Fruit fly (Drosophila melanogaster) whole organism, embryonic: ENCODE measurements around the gene par-6.

ENCODE experiments used
- BEAF-32 ChIP-seq: fragments of 200-800 bp; sonication (Bioruptor generic); optimal IDR thresholded peaks from 3 replicates; lab custom pipeline; 2017; ENCODE audit warnings: missing biosample characterization, missing genetic modification characterization, mild to moderate bottlenecking, moderate library complexity, missing genetic modification reagents
- CG11085 ChIP-seq: fragments of 200-800 bp; sonication (Bioruptor generic); IDR thresholded peaks from 2 replicates; pipeline ENCODE4 v1.3.6; 2022; ENCODE audit warnings: missing biosample characterization, missing genetic modification characterization
- CG13287 ChIP-seq: fragments of 200-800 bp; sonication (Bioruptor generic); IDR thresholded peaks from 2 replicates; pipeline ENCODE4 v1.3.6; 2022; ENCODE audit warnings: missing biosample characterization, missing genetic modification characterization; ENCODE audit not compliant: partially characterized antibody
- CG13894 ChIP-seq: fragments of 200-800 bp; sonication (Bioruptor generic); optimal IDR thresholded peaks from 3 replicates; lab custom pipeline; 2018; ENCODE audit warnings: missing biosample characterization, mild to moderate bottlenecking, missing genetic modification characterization, moderate library complexity
- CG14441 ChIP-seq: fragments of 200-800 bp; sonication (Bioruptor generic); IDR thresholded peaks from 2 replicates; pipeline ENCODE4 v1.3.6; 2022; ENCODE audit warnings: missing biosample characterization, missing genetic modification characterization
- CG15073 ChIP-seq: fragments of 200-800 bp; sonication (Bioruptor generic); optimal IDR thresholded peaks from 2 replicates; lab custom pipeline; 2016; ENCODE audit warnings: missing biosample characterization, missing genetic modification characterization
- CG17361 ChIP-seq: fragments of 200-800 bp; sonication (Bioruptor generic); IDR thresholded peaks from 3 replicates; pipeline ENCODE4 v1.3.6; 2022; ENCODE audit warnings: missing biosample characterization, missing genetic modification characterization
- CG2678 ChIP-seq: fragments of 200-800 bp; sonication (Bioruptor generic); optimal IDR thresholded peaks from 3 replicates; lab custom pipeline; 2019; ENCODE audit warnings: missing biosample characterization, mild to moderate bottlenecking, missing genetic modification characterization, moderate library complexity
- CG30431 ChIP-seq: fragments of 200-800 bp; sonication (Bioruptor generic); optimal IDR thresholded peaks from 2 replicates; lab custom pipeline; 2017; ENCODE audit warnings: missing biosample characterization, missing genetic modification characterization
- CG32772 ChIP-seq: fragments of 200-800 bp; sonication (Bioruptor generic); IDR thresholded peaks from 2 replicates; pipeline ENCODE4 v1.3.6; 2022; ENCODE audit warnings: missing biosample characterization, missing genetic modification characterization
- CG4328 ChIP-seq: fragments of 200-800 bp; sonication (Bioruptor generic); optimal IDR thresholded peaks from 3 replicates; lab custom pipeline; 2017; ENCODE audit warnings: missing biosample characterization, missing genetic modification reagents, missing genetic modification characterization
- CG4404 ChIP-seq: fragments of 200-800 bp; sonication (Bioruptor generic); IDR thresholded peaks from 2 replicates; pipeline ENCODE4 v1.3.6; 2022; ENCODE audit warnings: missing biosample characterization, missing genetic modification characterization
- CG5245 ChIP-seq: fragments of 200-800 bp; sonication (Bioruptor generic); optimal IDR thresholded peaks from 3 replicates; lab custom pipeline; 2016; ENCODE audit warnings: missing biosample characterization, missing genetic modification characterization
- CG6765 ChIP-seq: fragments of 200-800 bp; sonication (Bioruptor generic); optimal IDR thresholded peaks from 3 replicates; lab custom pipeline; 2017; ENCODE audit warnings: missing biosample characterization, mild to moderate bottlenecking, missing genetic modification characterization
- CG7839 ChIP-seq: fragments of 200-800 bp; sonication (Bioruptor generic); optimal IDR thresholded peaks from 3 replicates; lab custom pipeline; 2018; ENCODE audit warnings: missing biosample characterization, mild to moderate bottlenecking, missing genetic modification characterization, moderate library complexity
- CG8089 ChIP-seq: fragments of 200-800 bp; sonication (Bioruptor generic); optimal IDR thresholded peaks from 3 replicates; lab custom pipeline; 2016; ENCODE audit warnings: missing biosample characterization, missing genetic modification characterization
- CG8359 ChIP-seq: fragments of 200-800 bp; sonication (Bioruptor generic); optimal IDR thresholded peaks from 2 replicates; lab custom pipeline; 2017; ENCODE audit warnings: missing biosample characterization, mild to moderate bottlenecking, missing genetic modification characterization, borderline replicate concordance
- CG8478 ChIP-seq: fragments of >200 bp; optimal IDR thresholded peaks from 2 replicates; lab custom pipeline; 2018
- CTCF ChIP-seq: fragments of 200-800 bp; sonication (Bioruptor generic); optimal IDR thresholded peaks from 2 replicates; lab custom pipeline; 2017; ENCODE audit warnings: missing biosample characterization, mild to moderate bottlenecking, missing genetic modification characterization, moderate library complexity
- CkIIα-i1 ChIP-seq: fragments of 200-800 bp; sonication (Bioruptor generic); IDR thresholded peaks from 2 replicates; pipeline ENCODE4 v1.3.6; 2022; ENCODE audit warnings: missing biosample characterization, missing genetic modification characterization
- Drgx ChIP-seq: fragments of 200-800 bp; sonication (Bioruptor generic); IDR thresholded peaks from 2 replicates; pipeline ENCODE4 v1.3.6; 2022; ENCODE audit warnings: missing biosample characterization, missing genetic modification characterization
- Elba2 ChIP-seq: fragments of 200-800 bp; sonication (Bioruptor generic); optimal IDR thresholded peaks from 3 replicates; lab custom pipeline; 2016; ENCODE audit warnings: missing biosample characterization, missing genetic modification characterization
- GATAe ChIP-seq: fragments of 200-800 bp; sonication (Bioruptor generic); conservative IDR thresholded peaks from 2 replicates; pipeline ENCODE4 v1.3.6; 2022; ENCODE audit warnings: missing biosample characterization, missing genetic modification characterization
- Gsc ChIP-seq: fragments of 200-800 bp; sonication (Bioruptor generic); IDR thresholded peaks from 2 replicates; pipeline ENCODE4 v1.3.6; 2022; ENCODE audit warnings: missing biosample characterization, missing genetic modification characterization
- Hand ChIP-seq: fragments of 200-800 bp; sonication (Bioruptor generic); optimal IDR thresholded peaks from 2 replicates; lab custom pipeline; 2017; ENCODE audit warnings: mild to moderate bottlenecking, missing biosample characterization, missing genetic modification reagents, missing genetic modification characterization
- Hmr ChIP-seq: fragments of 200-800 bp; sonication (Bioruptor generic); optimal IDR thresholded peaks from 3 replicates; lab custom pipeline; 2017; ENCODE audit warnings: mild to moderate bottlenecking, missing biosample characterization, missing genetic modification reagents, missing genetic modification characterization
- MTF-1 ChIP-seq: fragments of 200-800 bp; sonication (Bioruptor generic); optimal IDR thresholded peaks from 2 replicates; lab custom pipeline; 2018; ENCODE audit warnings: missing biosample characterization, mild to moderate bottlenecking, missing genetic modification characterization, borderline replicate concordance
- NC2β ChIP-seq: fragments of 200-800 bp; sonication (Bioruptor generic); optimal IDR thresholded peaks from 2 replicates; lab custom pipeline; 2016; ENCODE audit warnings: missing biosample characterization, missing genetic modification characterization
- Nf-YB ChIP-seq: fragments of 200-800 bp; sonication (Bioruptor generic); optimal IDR thresholded peaks from 3 replicates; lab custom pipeline; 2019; ENCODE audit warnings: missing biosample characterization, mild to moderate bottlenecking, missing genetic modification characterization, moderate library complexity
- Sin3A ChIP-seq: fragments of >200 bp; optimal IDR thresholded peaks from 2 replicates; lab custom pipeline; 2018
- Vsx1 ChIP-seq: fragments of 200-800 bp; sonication (Bioruptor generic); optimal IDR thresholded peaks from 2 replicates; lab custom pipeline; 2017; ENCODE audit warnings: missing biosample characterization, mild to moderate bottlenecking, missing genetic modification characterization, missing genetic modification reagents
- bbx ChIP-seq: fragments of 200-800 bp; sonication (Bioruptor generic); IDR thresholded peaks from 2 replicates; pipeline ENCODE4 v1.3.6; 2022; ENCODE audit warnings: missing biosample characterization, missing genetic modification characterization; ENCODE audit not compliant: partially characterized antibody
- cad ChIP-seq: fragments of >200 bp; optimal IDR thresholded peaks from 2 replicates; lab custom pipeline; 2017; ENCODE audit warnings: missing biosample characterization, missing genetic modification characterization
- chif ChIP-seq, 2 experiments: fragments of 200-800 bp; sonication (Bioruptor generic); optimal IDR thresholded peaks; 3 replicates each; lab custom pipeline; 2016; ENCODE audit warnings: missing biosample characterization in 2 of 2, missing genetic modification characterization in 2 of 2
- danr ChIP-seq: fragments of 200-800 bp; sonication (Bioruptor generic); IDR thresholded peaks from 2 replicates; pipeline ENCODE4 v1.3.6; 2022; ENCODE audit warnings: missing biosample characterization, missing genetic modification characterization
- exex ChIP-seq: fragments of 200-800 bp; sonication (Bioruptor generic); optimal IDR thresholded peaks from 4 replicates; lab custom pipeline; 2018; ENCODE audit warnings: missing biosample characterization, mild to moderate bottlenecking, missing genetic modification characterization, moderate library complexity
- fd96Cb ChIP-seq: fragments of 200-800 bp; sonication (Bioruptor generic); optimal IDR thresholded peaks from 2 replicates; lab custom pipeline; 2018; ENCODE audit warnings: missing biosample characterization, mild to moderate bottlenecking, missing genetic modification characterization, moderate library complexity
- gcm ChIP-seq: fragments of 200-800 bp; sonication (Bioruptor generic); optimal IDR thresholded peaks from 2 replicates; lab custom pipeline; 2019; ENCODE audit warnings: missing biosample characterization, mild to moderate bottlenecking, missing genetic modification characterization, moderate library complexity
- grn ChIP-seq: fragments of 200-800 bp; sonication (Bioruptor generic); optimal IDR thresholded peaks from 3 replicates; lab custom pipeline; 2017; ENCODE audit warnings: missing biosample characterization, missing genetic modification characterization
- lola ChIP-seq, 3 experiments: fragments of >200 bp in 2 of 3; fragments of 200-800 bp in 1 of 3; sonication (Bioruptor generic) in 1 of 3; optimal IDR thresholded peaks; 2 replicates each; lab custom pipeline; 2017 to 2019; ENCODE audit warnings: missing biosample characterization in 3 of 3, missing genetic modification characterization in 3 of 3, mild to moderate bottlenecking in 1 of 3, moderate library complexity in 1 of 3
- nerfin-2 ChIP-seq: fragments of 200-800 bp; sonication (Bioruptor generic); IDR thresholded peaks from 2 replicates; pipeline ENCODE4 v1.3.6; 2022; ENCODE audit warnings: missing biosample characterization, missing genetic modification characterization; ENCODE audit not compliant: partially characterized antibody
- odd ChIP-seq: fragments of 200-800 bp; sonication (Bioruptor generic); optimal IDR thresholded peaks from 2 replicates; lab custom pipeline; 2017; ENCODE audit warnings: missing biosample characterization, mild to moderate bottlenecking, missing genetic modification characterization
- org-1 ChIP-seq: fragments of 200-800 bp; sonication (Bioruptor generic); optimal IDR thresholded peaks from 2 replicates; lab custom pipeline; 2017; ENCODE audit warnings: missing biosample characterization, missing genetic modification characterization
- pnt ChIP-seq: fragments of 200-800 bp; sonication (Bioruptor generic); optimal IDR thresholded peaks from 3 replicates; lab custom pipeline; 2016; ENCODE audit warnings: missing biosample characterization, missing genetic modification characterization
- rib ChIP-seq: fragments of 200-800 bp; sonication (Bioruptor generic); IDR thresholded peaks from 2 replicates; pipeline ENCODE4 v1.3.6; 2022; ENCODE audit warnings: missing biosample characterization, missing genetic modification characterization
- sug ChIP-seq: fragments of 200-800 bp; optimal IDR thresholded peaks from 2 replicates; lab custom pipeline; 2019; ENCODE audit warnings: missing biosample characterization, mild to moderate bottlenecking, missing genetic modification characterization, moderate library complexity
- ttk ChIP-seq: fragments of 200-800 bp; sonication (Bioruptor generic); IDR thresholded peaks from 2 replicates; pipeline ENCODE4 v2.1.2; 2022; ENCODE audit warnings: missing biosample characterization, missing genetic modification characterization
- tup ChIP-seq: fragments of 200-800 bp; sonication (Bioruptor generic); optimal IDR thresholded peaks from 2 replicates; lab custom pipeline; 2016; ENCODE audit warnings: missing biosample characterization, mild to moderate bottlenecking, missing genetic modification characterization, moderate library complexity
- wor ChIP-seq: fragments of 200-800 bp; sonication (Bioruptor generic); IDR thresholded peaks from 2 replicates; pipeline ENCODE4 v1.3.6; 2022; ENCODE audit warnings: missing biosample characterization, missing genetic modification characterization
- zen ChIP-seq: fragments of 200-800 bp; sonication (Bioruptor generic); optimal IDR thresholded peaks from 3 replicates; lab custom pipeline; 2018; ENCODE audit warnings: missing biosample characterization, mild to moderate bottlenecking, missing genetic modification characterization, moderate library complexity

par-6 gene

dm6 chrX:17742592-17743364, 39.6 kb downstream of the par-6 start (continued):
- TF ChIP-seq Sin3A: no peak
- no peak for TF ChIP-seq odd
- TF ChIP-seq org-1: no peak
- TF ChIP-seq sug: no peak
- TF ChIP-seq Elba2: no peak
- TF ChIP-seq grn: no peak
- no peak for TF ChIP-seq cad (GFP tag; lab: Kevin White, UChicago)
- no peak for TF ChIP-seq CG4404 (GFP tag; lab: Robert Waterston, UW)
- TF ChIP-seq CG5245 (GFP tag; lab: Kevin White, UChicago): peak; percentile 25
- TF ChIP-seq gcm (GFP tag; lab: Kevin White, UChicago): peak; percentile 14
- TF ChIP-seq CTCF (GFP tag; lab: Kevin White, UChicago): peak; percentile 1
- no peak for TF ChIP-seq Nf-YB (GFP tag; lab: Kevin White, UChicago)
- no peak for TF ChIP-seq rib
- TF ChIP-seq danr: no peak
- TF ChIP-seq CG14441 (GFP tag; lab: Robert Waterston, UW): no peak
- TF ChIP-seq chif (GFP tag; optimal IDR thresholded peaks at IDR 0.05; lab: Kevin White, UChicago): peak in 1 of 2 experiments; percentile 41
- TF ChIP-seq exex (tag; lab: Kevin White, UChicago): no peak
- TF ChIP-seq CG4328 (GFP tag; lab: Kevin White, UChicago): no peak
- TF ChIP-seq CG7839 (tag; lab: Kevin White, UChicago): peak; percentile 56
- TF ChIP-seq CG13894: no peak
- no peak for TF ChIP-seq zen (tag; lab: Kevin White, UChicago)
- no peak for TF ChIP-seq GATAe (GFP tag; lab: Robert Waterston, UW)
- no peak for TF ChIP-seq Hmr (GFP tag; lab: Kevin White, UChicago)
- TF ChIP-seq Vsx1 (GFP tag; lab: Kevin White, UChicago): no peak
- TF ChIP-seq fd96Cb (tag; lab: Kevin White, UChicago): peak; percentile 67
- no peak for TF ChIP-seq CG32772 (GFP tag; lab: Robert Waterston, UW)
- TF ChIP-seq CG17361: peak; percentile 58; the same call in 2 of the 3 replicates
- TF ChIP-seq bbx (GFP tag; lab: Robert Waterston, UW): 0 out of 2 replicates have a peak, but pooled peaks have one; percentile 22
- TF ChIP-seq CG8089 (GFP tag; lab: Kevin White, UChicago): peak; percentile 22
- TF ChIP-seq MTF-1 (GFP tag; lab: Kevin White, UChicago): no peak
- TF ChIP-seq CG13287 (GFP tag; lab: Robert Waterston, UW): peak; percentile 45
- TF ChIP-seq pnt (GFP tag; lab: Kevin White, UChicago): no peak
- no peak for TF ChIP-seq BEAF-32 (GFP tag; lab: Kevin White, UChicago)
- TF ChIP-seq CG2678 (tag; lab: Kevin White, UChicago): peak; percentile 65
- no peak for TF ChIP-seq CG15073 (GFP tag; lab: Kevin White, UChicago)
- no peak for TF ChIP-seq CG6765
- no peak for TF ChIP-seq nerfin-2 (GFP tag; lab: Robert Waterston, UW)
- no peak for TF ChIP-seq wor (GFP tag; lab: Robert Waterston, UW)
- TF ChIP-seq tup (GFP tag; lab: Kevin White, UChicago): no peak
- no peak for TF ChIP-seq CG30431
- no peak for TF ChIP-seq ttk
- TF ChIP-seq CkIIα-i1: no peak
- TF ChIP-seq lola (GFP tag; optimal IDR thresholded peaks at IDR 0.05; lab: Kevin White, UChicago): peak in 1 of 3 experiments; percentile 43
- TF ChIP-seq NC2β: no peak
- peak; percentile 58; the same call in 1 of the 2 replicates for TF ChIP-seq Drgx (GFP tag; lab: Robert Waterston, UW)
- TF ChIP-seq Gsc (GFP tag; lab: Robert Waterston, UW): no peak
- no peak for TF ChIP-seq CG11085 (GFP tag; lab: Robert Waterston, UW)
- no peak for TF ChIP-seq Hand (GFP tag; lab: Kevin White, UChicago)
- TF ChIP-seq CG8359 (GFP tag; lab: Kevin White, UChicago): no peak
- no peak for TF ChIP-seq CG8478 (lab: Kevin White, UChicago)
